Fruit fly (Drosophila melanogaster) whole organism, embryonic: ENCODE data around the gene CG9044.
A peak's percentile ranks its signal among the peaks of the same experiment; 100 is the strongest.

ENCODE experiments used
- CG10274 ChIP-seq: fragments of 200-800 bp; sonication (Bioruptor generic); optimal IDR thresholded peaks from 3 replicates; lab custom pipeline; 2017; ENCODE audit warnings: missing biosample characterization, mild to moderate bottlenecking, missing genetic modification characterization
- CG1603 ChIP-seq: fragments of 200-800 bp; sonication (Bioruptor generic); optimal IDR thresholded peaks from 2 replicates; lab custom pipeline; 2019; ENCODE audit warnings: missing biosample characterization, mild to moderate bottlenecking, missing genetic modification characterization, moderate library complexity
- CG8478 ChIP-seq: fragments of >200 bp; optimal IDR thresholded peaks from 2 replicates; lab custom pipeline; 2018
- CG9932 ChIP-seq: fragments of 200-800 bp; sonication (Bioruptor generic); IDR thresholded peaks from 2 replicates; pipeline ENCODE4 v1.3.6; 2022; ENCODE audit warnings: missing biosample characterization, missing genetic modification characterization
- sima ChIP-seq: fragments of 200-800 bp; sonication (Bioruptor generic); optimal IDR thresholded peaks from 2 replicates; lab custom pipeline; 2016; ENCODE audit warnings: missing biosample characterization, missing genetic modification characterization
- sr ChIP-seq: fragments of 200-800 bp; sonication (Bioruptor generic); IDR thresholded peaks from 3 replicates; pipeline ENCODE4 v1.3.6; 2022; ENCODE audit warnings: missing biosample characterization, missing genetic modification characterization

DNA sequence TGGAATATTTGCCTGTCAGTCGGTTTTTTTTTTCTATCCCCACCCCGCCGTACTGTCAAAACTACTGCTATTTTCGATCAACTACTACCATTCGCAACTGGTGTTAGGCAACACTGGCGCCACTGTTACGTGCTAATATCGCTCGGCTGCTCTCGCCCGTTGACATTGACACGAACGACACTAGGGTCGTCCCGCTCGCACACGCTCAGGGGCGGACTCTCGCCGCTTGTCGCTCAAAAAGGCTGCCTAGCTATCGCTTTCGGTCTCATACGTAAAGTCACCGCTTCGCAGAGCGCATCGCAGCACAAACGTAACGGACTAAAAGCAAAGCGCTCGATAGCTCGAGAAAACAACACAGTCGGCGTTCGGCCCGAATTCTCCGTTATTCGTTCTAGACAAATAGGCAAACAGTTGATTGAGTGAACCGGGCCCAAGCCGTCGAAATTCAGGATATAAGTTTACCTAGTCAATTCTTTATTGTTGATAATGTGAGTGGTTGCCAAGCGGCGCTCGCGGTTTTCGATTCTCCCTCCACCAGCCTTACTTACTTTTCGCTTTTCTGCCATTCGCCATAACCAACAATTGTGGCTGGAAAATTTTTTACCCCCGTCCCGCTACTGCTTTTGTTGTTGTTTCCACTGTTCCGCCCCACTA is 33.2 kb downstream of the CG9044 start:
- TF ChIP-seq CG9932 (GFP tag; lab: Robert Waterston, UW) = no peak
- peak; percentile 93 for TF ChIP-seq CG8478 (lab: Kevin White, UChicago)
- no peak for TF ChIP-seq sima (GFP tag; lab: Kevin White, UChicago)
- TF ChIP-seq CG10274 (GFP tag; lab: Kevin White, UChicago) = no peak
- TF ChIP-seq CG1603 (tag; lab: Kevin White, UChicago) = peak; percentile 56
- TF ChIP-seq sr (GFP tag; lab: Robert Waterston, UW) = no peak
